Fruit fly (Drosophila melanogaster) whole organism, wandering third instar larva: Measurements from ENCODE around the gene Cp190.

ENCODE experiments used
- CG32264 ChIP-seq: fragments of 200-800 bp; sonication (Bioruptor generic); optimal IDR thresholded peaks from 2 replicates; lab custom pipeline; 2016; ENCODE audit warnings: missing biosample characterization, missing genetic modification characterization
- CG9705 ChIP-seq: fragments of 200-800 bp; sonication (Bioruptor generic); optimal IDR thresholded peaks from 2 replicates; lab custom pipeline; 2018; ENCODE audit warnings: missing biosample characterization, mild to moderate bottlenecking, missing genetic modification characterization
- CrebA ChIP-seq: fragments of 200-800 bp; sonication (Bioruptor generic); optimal IDR thresholded peaks from 2 replicates; lab custom pipeline; 2016; ENCODE audit warnings: missing biosample characterization, mild to moderate bottlenecking, missing genetic modification characterization, borderline replicate concordance
- Dfd ChIP-seq: fragments of >200 bp; optimal IDR thresholded peaks from 2 replicates; lab custom pipeline; 2017; ENCODE audit warnings: missing biosample characterization, missing genetic modification characterization
- Dif ChIP-seq: fragments of 200-275, 200-300 bp; sonication (Bioruptor generic); optimal IDR thresholded peaks from 2 replicates; lab custom pipeline; 2018; ENCODE audit warnings: missing biosample characterization, missing genetic modification characterization; ENCODE audit not compliant: partially characterized antibody
- GATAd ChIP-seq: sonication (Bioruptor generic); optimal IDR thresholded peaks from 2 replicates; lab custom pipeline; 2016; ENCODE audit warnings: missing biosample characterization, missing genetic modification characterization
- HLH106 ChIP-seq: fragments of 200-800 bp; optimal IDR thresholded peaks from 3 replicates; lab custom pipeline; 2019; ENCODE audit warnings: missing biosample characterization, mild to moderate bottlenecking, missing genetic modification characterization, moderate library complexity
- Hnf4 ChIP-seq: fragments of 200-800 bp; sonication (Bioruptor generic); optimal IDR thresholded peaks from 2 replicates; lab custom pipeline; 2016; ENCODE audit warnings: missing biosample characterization, mild to moderate bottlenecking, missing genetic modification characterization
- Hr78 ChIP-seq: fragments of >200 bp; optimal IDR thresholded peaks from 2 replicates; lab custom pipeline; 2017; ENCODE audit warnings: missing biosample characterization, missing genetic modification characterization
- Hr83 ChIP-seq: fragments of 200-300 bp; sonication (Bioruptor generic); optimal IDR thresholded peaks from 2 replicates; lab custom pipeline; 2016; ENCODE audit warnings: missing biosample characterization, mild to moderate bottlenecking, missing genetic modification characterization, moderate library complexity; ENCODE audit not compliant: poor library complexity, severe bottlenecking
- Jra ChIP-seq: sonication (Bioruptor generic); optimal IDR thresholded peaks from 2 replicates; lab custom pipeline; 2016; ENCODE audit warnings: missing biosample characterization, missing genetic modification characterization
- Mio ChIP-seq: sonication (Bioruptor generic); optimal IDR thresholded peaks from 2 replicates; lab custom pipeline; 2016; ENCODE audit warnings: missing biosample characterization, missing genetic modification characterization
- Myc ChIP-seq: fragments of >200 bp; optimal IDR thresholded peaks from 2 replicates; lab custom pipeline; 2017
- OdsH ChIP-seq: fragments of 200-800 bp; sonication (Bioruptor generic); optimal IDR thresholded peaks from 2 replicates; lab custom pipeline; 2016; ENCODE audit warnings: missing biosample characterization, mild to moderate bottlenecking, missing genetic modification characterization
- Rel ChIP-seq, 2 experiments: fragments of 200-800 bp; sonication (Bioruptor generic) in 1 of 2; optimal IDR thresholded peaks; 2 replicates in 1 of 2; 3 replicates in 1 of 2; lab custom pipeline; 2016 to 2019; ENCODE audit warnings: mild to moderate bottlenecking in 2 of 2, missing biosample characterization in 2 of 2, missing genetic modification characterization in 2 of 2, moderate library complexity in 1 of 2
- Sp1 ChIP-seq: fragments of 200-800 bp; sonication (Bioruptor generic); optimal IDR thresholded peaks from 3 replicates; lab custom pipeline; 2019; ENCODE audit warnings: missing biosample characterization, mild to moderate bottlenecking, missing genetic modification characterization, moderate library complexity
- Vsx2 ChIP-seq: fragments of 200-300, 225-300 bp; sonication (Bioruptor generic); optimal IDR thresholded peaks from 2 replicates; lab custom pipeline; 2018; ENCODE audit warnings: missing biosample characterization, missing genetic modification characterization; ENCODE audit not compliant: partially characterized antibody
- br ChIP-seq: fragments of 200-800 bp; sonication (Bioruptor generic); optimal IDR thresholded peaks from 2 replicates; lab custom pipeline; 2016; ENCODE audit warnings: missing biosample characterization, missing genetic modification characterization
- brk ChIP-seq: fragments of 200-800 bp; sonication (Bioruptor generic); optimal IDR thresholded peaks from 2 replicates; lab custom pipeline; 2016; ENCODE audit warnings: missing biosample characterization, mild to moderate bottlenecking, missing genetic modification characterization
- dl ChIP-seq, 2 experiments: fragments of 175-275, 200-275 bp in 1 of 2; fragments of 200-275 bp in 1 of 2; sonication (Bioruptor generic); optimal IDR thresholded peaks; lab custom pipeline; 2018; ENCODE audit warnings: mild to moderate bottlenecking in 2 of 2, missing biosample characterization in 2 of 2, missing genetic modification characterization in 2 of 2, moderate library complexity in 2 of 2; ENCODE audit not compliant: partially characterized antibody in 2 of 2, insufficient read depth in 1 of 2
- dmrt93B ChIP-seq: fragments of 200-800 bp; sonication (Bioruptor generic); optimal IDR thresholded peaks from 2 replicates; lab custom pipeline; 2018; ENCODE audit warnings: missing biosample characterization, mild to moderate bottlenecking, missing genetic modification characterization
- dsf ChIP-seq: sonication (Bioruptor generic); optimal IDR thresholded peaks from 2 replicates; lab custom pipeline; 2016; ENCODE audit warnings: missing biosample characterization, missing genetic modification characterization, borderline replicate concordance
- ey ChIP-seq: fragments of 200-800 bp; sonication (Bioruptor generic); optimal IDR thresholded peaks from 2 replicates; lab custom pipeline; 2016; ENCODE audit warnings: missing biosample characterization, missing genetic modification characterization
- foxo ChIP-seq, 2 experiments: fragments of 200-800 bp; sonication (Bioruptor generic); optimal IDR thresholded peaks; 2 replicates in 1 of 2; 3 replicates in 1 of 2; lab custom pipeline; 2016 to 2017; ENCODE audit warnings: missing biosample characterization in 2 of 2, missing genetic modification characterization in 2 of 2
- fru ChIP-seq: fragments of 200-800 bp; sonication (Bioruptor generic); optimal IDR thresholded peaks from 3 replicates; lab custom pipeline; 2016; ENCODE audit warnings: missing biosample characterization, mild to moderate bottlenecking, missing genetic modification characterization
- h ChIP-seq: fragments of 200-800 bp; sonication (Bioruptor generic); optimal IDR thresholded peaks from 3 replicates; lab custom pipeline; 2016; ENCODE audit warnings: missing biosample characterization, mild to moderate bottlenecking, missing genetic modification characterization
- jim ChIP-seq: fragments of 175-275, 200-325 bp; sonication (Bioruptor generic); optimal IDR thresholded peaks from 2 replicates; lab custom pipeline; 2016; ENCODE audit warnings: missing biosample characterization, mild to moderate bottlenecking, missing genetic modification characterization
- lola ChIP-seq: fragments of >200 bp; optimal IDR thresholded peaks from 2 replicates; lab custom pipeline; 2017; ENCODE audit warnings: missing biosample characterization, missing genetic modification characterization
- pan ChIP-seq: fragments of >200 bp; optimal IDR thresholded peaks from 2 replicates; lab custom pipeline; 2017
- psq ChIP-seq: fragments of 200-800 bp; sonication (Bioruptor generic); optimal IDR thresholded peaks from 3 replicates; lab custom pipeline; 2017; ENCODE audit warnings: missing biosample characterization, mild to moderate bottlenecking, missing genetic modification characterization, moderate library complexity
- rgr ChIP-seq: fragments of 200-800 bp; sonication (Bioruptor generic); optimal IDR thresholded peaks from 3 replicates; lab custom pipeline; 2016; ENCODE audit warnings: missing biosample characterization, mild to moderate bottlenecking, missing genetic modification characterization
- sage ChIP-seq: fragments of 200-800 bp; sonication (Bioruptor generic); optimal IDR thresholded peaks from 2 replicates; lab custom pipeline; 2016; ENCODE audit warnings: missing biosample characterization, mild to moderate bottlenecking, missing genetic modification characterization
- sv ChIP-seq: fragments of 200-800 bp; sonication (Bioruptor generic); optimal IDR thresholded peaks from 3 replicates; lab custom pipeline; 2016; ENCODE audit warnings: missing biosample characterization, missing genetic modification characterization
- tai ChIP-seq: sonication (Bioruptor generic); optimal IDR thresholded peaks from 2 replicates; lab custom pipeline; 2016; ENCODE audit warnings: missing biosample characterization, missing genetic modification characterization
- usp ChIP-seq: fragments of >200 bp; optimal IDR thresholded peaks from 2 replicates; lab custom pipeline; 2017; ENCODE audit warnings: missing biosample characterization, missing genetic modification characterization
- woc ChIP-seq: sonication (Bioruptor generic); optimal IDR thresholded peaks from 2 replicates; lab custom pipeline; 2016; ENCODE audit warnings: missing biosample characterization, mild to moderate bottlenecking, missing genetic modification characterization

Cp190 gene

DNA sequence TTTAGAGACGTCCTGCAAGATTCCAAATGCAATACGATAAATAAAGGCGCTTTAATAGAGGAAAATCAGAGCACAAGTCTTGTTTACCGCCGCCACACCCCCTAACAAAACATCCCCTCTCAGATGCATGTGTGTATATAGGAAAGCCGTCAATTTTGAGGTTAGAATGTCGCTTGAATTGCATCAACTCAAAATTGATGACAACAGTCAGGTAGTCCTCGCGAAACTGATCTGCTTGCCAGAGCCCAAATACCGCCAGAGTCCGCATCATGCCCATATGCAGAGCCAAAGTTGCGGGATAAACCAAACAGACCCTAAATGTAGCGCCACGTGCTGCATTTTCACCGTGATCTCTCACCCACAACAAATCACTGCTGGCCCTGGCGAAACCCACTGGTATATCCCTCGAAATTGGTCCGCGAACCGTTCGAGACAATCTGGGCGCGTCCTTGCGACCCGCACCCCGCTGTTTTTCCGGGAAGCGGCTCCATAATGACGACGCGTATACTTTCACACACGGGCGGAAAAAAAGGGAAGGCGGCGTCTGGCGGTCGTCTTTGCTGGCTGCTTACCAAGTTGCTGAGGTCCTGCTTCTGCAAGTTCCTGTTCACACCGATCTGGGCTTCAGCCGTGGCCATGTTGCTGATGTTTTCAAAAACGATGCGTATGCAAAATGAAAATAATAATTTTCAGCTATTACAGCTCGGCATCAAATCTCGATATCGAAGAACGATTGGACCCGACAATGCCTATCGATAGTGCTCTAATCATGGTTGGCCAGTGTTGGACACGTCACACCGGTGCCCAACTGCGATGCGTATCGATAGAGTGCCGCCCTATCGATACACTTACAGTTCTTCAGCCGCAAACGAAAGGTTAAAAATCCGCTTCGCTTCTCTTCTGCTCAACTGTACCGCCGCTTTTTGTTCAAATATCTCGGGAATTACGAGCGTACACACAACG is 12.1 kb downstream of the Cp190 start, which contains the start of the genes eIF2gamma and Set:
Gene eIF2gamma (minus strand): TSS at position 749 of the 963 bp plus-strand sequence.
Gene Set (plus strand): TSS at position 843 of the 963 bp plus-strand sequence.
- TF ChIP-seq lola (GFP tag; lab: Kevin White, UChicago), result no peak
- TF ChIP-seq Myc (lab: Kevin White, UChicago), result peak; percentile 10
- TF ChIP-seq rgr (GFP tag; lab: Kevin White, UChicago), result no peak
- no peak for TF ChIP-seq Jra (GFP tag; lab: Kevin White, UChicago)
- no peak for TF ChIP-seq pan (lab: Kevin White, UChicago)
- peak; percentile 33 for TF ChIP-seq HLH106 (tag; lab: Kevin White, UChicago)
- TF ChIP-seq ey, result peak; percentile 42
- TF ChIP-seq CrebA (GFP tag; lab: Kevin White, UChicago), result no peak
- no peak for TF ChIP-seq Mio (GFP tag; lab: Kevin White, UChicago)
- peak; percentile 3 for TF ChIP-seq CG9705 (GFP tag; lab: Kevin White, UChicago)
- no peak for TF ChIP-seq Hnf4 (GFP tag; lab: Kevin White, UChicago)
- no peak for TF ChIP-seq dsf
- TF ChIP-seq woc (GFP tag; lab: Kevin White, UChicago), result no peak
- no peak for TF ChIP-seq foxo (GFP tag; optimal IDR thresholded peaks at IDR 0.05; lab: Kevin White, UChicago)
- peak; percentile 25 for TF ChIP-seq jim (GFP tag; lab: Kevin White, UChicago)
- TF ChIP-seq OdsH, result peak; percentile 21
- TF ChIP-seq Sp1 (GFP tag; lab: Kevin White, UChicago), result no peak
- TF ChIP-seq sv (GFP tag; lab: Kevin White, UChicago), result no peak
- TF ChIP-seq usp, result no peak
- TF ChIP-seq brk (GFP tag; lab: Kevin White, UChicago), result no peak
- TF ChIP-seq fru, result no peak
- peak; percentile 14 for TF ChIP-seq psq (GFP tag; lab: Kevin White, UChicago)
- TF ChIP-seq dmrt93B (GFP tag; lab: Kevin White, UChicago), result no peak
- no peak for TF ChIP-seq Rel (GFP tag; optimal IDR thresholded peaks at IDR 0.05; lab: Kevin White, UChicago)
- peak; percentile 54 for TF ChIP-seq Rel (tag; optimal IDR thresholded peaks at IDR 0.05; lab: Kevin White, UChicago)
- peak; percentile 92 for TF ChIP-seq Hr83 (GFP tag; lab: Kevin White, UChicago)
- no peak for TF ChIP-seq tai
- TF ChIP-seq, all 38 proteins: peak for 9

dm6 chr3R:15250454-15250853 is 24.6 kb downstream of the Cp190 start:
- TF ChIP-seq Jra (GFP tag; lab: Kevin White, UChicago), result no peak
- no peak for TF ChIP-seq Mio (GFP tag; lab: Kevin White, UChicago)
- no peak for TF ChIP-seq lola (GFP tag; lab: Kevin White, UChicago)
- TF ChIP-seq psq (GFP tag; lab: Kevin White, UChicago), result peak; percentile 61
- TF ChIP-seq CG9705 (GFP tag; lab: Kevin White, UChicago), result no peak
- TF ChIP-seq CG32264 (GFP tag; lab: Kevin White, UChicago), result no peak
- TF ChIP-seq OdsH, result peak; percentile 55
- TF ChIP-seq Dif (GFP tag; lab: Kevin White, UChicago), result peak; percentile 11
- peak; percentile 37 for TF ChIP-seq ey
- no peak for TF ChIP-seq GATAd (GFP tag; lab: Kevin White, UChicago)
- TF ChIP-seq h (GFP tag; lab: Kevin White, UChicago), result no peak
- TF ChIP-seq HLH106 (tag; lab: Kevin White, UChicago), result peak; percentile 61
- no peak for TF ChIP-seq tai
- no peak for TF ChIP-seq Hr83 (GFP tag; lab: Kevin White, UChicago)
- no peak for TF ChIP-seq Vsx2 (GFP tag; lab: Kevin White, UChicago)
- no peak for TF ChIP-seq CrebA (GFP tag; lab: Kevin White, UChicago)
- TF ChIP-seq Hnf4 (GFP tag; lab: Kevin White, UChicago), result no peak
- peak; percentile 14 for TF ChIP-seq br (GFP tag; lab: Kevin White, UChicago)
- no peak for TF ChIP-seq sage (GFP tag; lab: Kevin White, UChicago)
- no peak for TF ChIP-seq rgr (GFP tag; lab: Kevin White, UChicago)
- TF ChIP-seq Hr78 (GFP tag; lab: Kevin White, UChicago), result no peak
- peak; percentile 60 for TF ChIP-seq fru
- no peak for TF ChIP-seq Dfd (GFP tag; lab: Kevin White, UChicago)
- no peak for TF ChIP-seq dl (GFP tag; optimal IDR thresholded peaks at IDR 0.05; lab: Kevin White, UChicago; ENCODE audit: insufficient read depth in 1 of 2, partially characterized antibody in 2 of 2)
- no peak for TF ChIP-seq brk (GFP tag; lab: Kevin White, UChicago)
- no peak for TF ChIP-seq pan (lab: Kevin White, UChicago)
- no peak for TF ChIP-seq dmrt93B (GFP tag; lab: Kevin White, UChicago)
- no peak for TF ChIP-seq Myc (lab: Kevin White, UChicago)
- TF ChIP-seq woc (GFP tag; lab: Kevin White, UChicago), result no peak
- no peak for TF ChIP-seq foxo (GFP tag; optimal IDR thresholded peaks at IDR 0.05; lab: Kevin White, UChicago)
- peak; percentile 30 for TF ChIP-seq sv (GFP tag; lab: Kevin White, UChicago)
- TF ChIP-seq, all 38 proteins: peak for 8
